Fruit fly (Drosophila melanogaster): ENCODE results near the gene Prx6a.
A peak's percentile ranks its signal among the peaks of the same experiment; 100 is the strongest.

Prx6a gene

dm6 chr2L:2872968-2873728 lies 4.9 kb downstream of the Prx6a start (continued):
- TF ChIP-seq CG7745 (tag; optimal IDR thresholded peaks at IDR 0.05) (no peak), CG30403 (GFP tag; optimal IDR thresholded peaks at IDR 0.05) (peak; percentile 33), CG13894 (tag; optimal IDR thresholded peaks at IDR 0.05) (no peak), en (GFP tag; optimal IDR thresholded peaks at IDR 0.05) (no peak), CG2678 (tag; optimal IDR thresholded peaks at IDR 0.05) (peak; percentile 37), CG7786 (GFP tag; optimal IDR thresholded peaks at IDR 0.05) (peak; percentile 9), zfh2 (GFP tag; optimal IDR thresholded peaks at IDR 0.05) (no peak), sug (tag; optimal IDR thresholded peaks at IDR 0.05) (no peak), Lpt (GFP tag; optimal IDR thresholded peaks at IDR 0.05) (no peak), CG9817 (tag; optimal IDR thresholded peaks at IDR 0.05) (no peak), Ada2b (GFP tag; IDR thresholded peaks at IDR 0.05) (no peak), CG14710 (tag; optimal IDR thresholded peaks at IDR 0.05) (no peak), CG12391 (tag; optimal IDR thresholded peaks at IDR 0.05) (no peak), Camta (GFP tag; optimal IDR thresholded peaks at IDR 0.05) (no peak), CG9932 (GFP tag; IDR thresholded peaks at IDR 0.05) (0 out of 2 replicates have a peak, but pooled peaks have one; percentile 24), CG2202 (tag; optimal IDR thresholded peaks at IDR 0.05) (no peak), Dbx (GFP tag; IDR thresholded peaks at IDR 0.05) (no peak), zfh1 (GFP tag; IDR thresholded peaks at IDR 0.05) (no peak), al (GFP tag; IDR thresholded peaks at IDR 0.05) (peak; percentile 33; the same call in 1 of the 2 replicates), CG4707 (GFP tag; optimal IDR thresholded peaks at IDR 0.05) (no peak), run (tag; optimal IDR thresholded peaks at IDR 0.05) (no peak), CG6175 (GFP tag; IDR thresholded peaks at IDR 0.05) (no peak), CG1603 (tag; optimal IDR thresholded peaks at IDR 0.05) (peak; percentile 10), CG2120 (GFP tag; optimal IDR thresholded peaks at IDR 0.05) (peak; percentile 51), nmo (GFP tag; optimal IDR thresholded peaks at IDR 0.05) (peak; percentile 7), CG18476 (GFP tag; optimal IDR thresholded peaks at IDR 0.05) (no peak), crp (GFP tag; optimal IDR thresholded peaks at IDR 0.05) (no peak), CG4424 (GFP tag; optimal IDR thresholded peaks at IDR 0.05) (peak; percentile 14), Hmx (GFP tag; optimal IDR thresholded peaks at IDR 0.05) (no peak), CG3065 (GFP tag; optimal IDR thresholded peaks at IDR 0.05) (no peak), CG10431 (GFP tag; optimal IDR thresholded peaks at IDR 0.05) (no peak), CG17829 (tag; optimal IDR thresholded peaks at IDR 0.05) (no peak), pnt (GFP tag; optimal IDR thresholded peaks at IDR 0.05) (no peak), nom (GFP tag; optimal IDR thresholded peaks at IDR 0.05) (no peak), Dp (GFP tag; optimal IDR thresholded peaks at IDR 0.05) (no peak)

- TF ChIP-seq CG3726 (GFP tag; IDR thresholded peaks at IDR 0.05) (no peak), NfI (GFP tag; optimal IDR thresholded peaks at IDR 0.05) (peak; percentile 32), CG12071 (GFP tag; optimal IDR thresholded peaks at IDR 0.05) (peak; percentile 36), CG17385 (GFP tag; optimal IDR thresholded peaks at IDR 0.05) (peak; percentile 30), CG17359 (tag; optimal IDR thresholded peaks at IDR 0.05) (peak; percentile 49), CG7987 (GFP tag; optimal IDR thresholded peaks at IDR 0.05) (peak; percentile 91), Hmr (GFP tag; optimal IDR thresholded peaks at IDR 0.05) (peak; percentile 67), Sry-β (GFP tag; optimal IDR thresholded peaks at IDR 0.05) (no peak), CkIIα-i1 (GFP tag; IDR thresholded peaks at IDR 0.05) (no peak), esg (GFP tag; conservative IDR thresholded peaks at IDR 0.05) (0 out of 2 replicates have a peak, but pooled peaks have one; percentile 17), crp (GFP tag; optimal IDR thresholded peaks at IDR 0.05) (peak in 1 of 2 experiments; percentile 34), dysf (GFP tag; IDR thresholded peaks at IDR 0.05) (peak; percentile 72), CG7963 (GFP tag; IDR thresholded peaks at IDR 0.05; ENCODE audit: partially characterized antibody) (0 out of 3 replicates have a peak, but pooled peaks have one; percentile 8), Fer3 (tag; optimal IDR thresholded peaks at IDR 0.05) (peak; percentile 52), CG6654 (GFP tag; optimal IDR thresholded peaks at IDR 0.05) (no peak), CG14014 (GFP tag; IDR thresholded peaks at IDR 0.05) (peak; percentile 65; the same call in 1 of the 2 replicates)
Observed at dm6 chr2L:2872309-2872932, 5.6 kb downstream of the Prx6a start.
